Worm (Caenorhabditis elegans): Measurements from ENCODE around the gene pgap-1.

DNA sequence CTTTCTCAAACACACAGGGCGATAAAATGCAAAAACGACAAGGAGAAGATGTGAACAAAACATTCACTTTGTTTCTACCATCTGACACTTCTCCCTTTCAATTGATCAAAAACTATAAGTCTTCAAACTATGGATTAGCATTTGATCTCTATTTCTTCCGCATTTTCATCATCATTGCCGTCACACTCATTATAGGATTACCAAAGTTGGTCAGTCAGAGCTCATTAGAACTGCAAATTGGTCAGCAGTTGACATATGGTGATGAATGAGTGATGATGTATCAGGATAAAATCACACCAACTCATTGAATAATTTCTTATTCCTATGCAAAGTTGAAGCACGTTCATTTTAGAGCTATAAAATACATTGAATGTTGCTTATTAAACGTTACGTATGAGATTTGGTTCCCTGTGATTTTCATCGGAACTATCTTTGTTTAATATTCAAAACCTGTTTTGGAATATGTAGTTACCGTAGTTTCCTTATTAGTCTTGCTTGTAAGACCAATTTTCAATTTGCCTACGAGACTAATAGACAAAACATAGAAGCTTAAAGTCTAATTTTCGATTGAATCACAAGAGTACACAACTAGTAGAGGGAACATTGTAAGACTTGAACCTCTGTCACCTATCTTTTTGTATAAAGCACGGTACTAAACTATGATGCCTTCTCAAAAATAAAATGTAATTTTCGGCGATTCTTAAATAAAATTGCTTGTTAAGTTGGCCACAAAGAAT lies 32.1 kb upstream of the pgap-1 start:
- no peak for TF ChIP-seq ama-1 (optimal IDR thresholded peaks at IDR 0.05)
- TF ChIP-seq aly-1 (tag; optimal IDR thresholded peaks at IDR 0.05) = no peak
- TF ChIP-seq hnd-1 (tag; optimal IDR thresholded peaks at IDR 0.05) = no peak
- TF ChIP-seq scrt-1 (GFP tag; IDR thresholded peaks at IDR 0.05) = no peak
- TF ChIP-seq pes-1 (GFP tag; IDR thresholded peaks at IDR 0.05) = no peak

All from whole organism, early embryonic.